Fruit fly (Drosophila melanogaster): Measurements from ENCODE around the gene cindr.

DNA sequence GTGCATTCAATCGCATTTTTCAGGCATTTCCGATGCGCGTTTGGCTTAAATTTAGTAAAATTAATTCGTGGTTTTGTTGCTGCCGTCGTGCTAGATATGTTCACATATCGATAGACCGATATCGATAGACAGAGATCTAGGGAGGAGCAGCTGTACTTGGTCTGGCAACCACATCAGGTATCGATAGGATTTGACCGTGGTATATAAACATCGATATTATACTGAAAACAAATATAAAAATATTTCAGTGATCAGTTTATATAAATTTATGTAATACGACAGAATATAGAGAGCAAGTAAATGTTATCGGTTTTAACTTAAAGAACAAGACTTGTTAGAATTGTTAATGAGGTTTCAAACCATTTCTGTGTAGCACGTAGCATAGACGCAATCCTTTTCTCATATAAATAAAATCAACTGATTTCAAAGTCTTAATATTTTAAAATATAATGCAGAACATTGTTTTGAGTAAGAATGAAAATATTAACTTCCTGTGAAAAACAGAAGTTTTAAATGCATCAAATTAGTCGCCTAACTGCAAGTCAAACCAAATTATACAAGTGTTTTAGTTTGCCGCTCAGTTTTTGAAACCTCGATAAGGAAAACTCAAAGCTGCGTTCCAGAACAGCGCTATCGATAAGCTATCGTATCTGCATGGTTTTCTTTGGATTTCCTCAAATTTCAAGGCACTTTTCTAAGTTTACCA lies 1.8 kb upstream of the cindr start, which contains the start of the genes wts and dj-1beta:
- TF ChIP-seq pad (GFP tag; optimal IDR thresholded peaks at IDR 0.05): no peak
- peak; percentile 16 for TF ChIP-seq CG1620 (GFP tag; optimal IDR thresholded peaks at IDR 0.05)
- no peak for TF ChIP-seq Mnt (GFP tag; optimal IDR thresholded peaks at IDR 0.05)
- peak; percentile 6 for TF ChIP-seq CG7101 (tag; optimal IDR thresholded peaks at IDR 0.05)
- TF ChIP-seq CG14711 (tag; optimal IDR thresholded peaks at IDR 0.05): no peak
- TF ChIP-seq toe (GFP tag; optimal IDR thresholded peaks at IDR 0.05): peak; percentile 11
- no peak for TF ChIP-seq CG7045 (GFP tag; optimal IDR thresholded peaks at IDR 0.05)
- TF ChIP-seq tj (GFP tag; optimal IDR thresholded peaks at IDR 0.05): no peak
- no peak for TF ChIP-seq Crg-1 (GFP tag; optimal IDR thresholded peaks at IDR 0.05)
- no peak for TF ChIP-seq bab1 (GFP tag; optimal IDR thresholded peaks at IDR 0.05)
- no peak for TF ChIP-seq ovo (GFP tag; optimal IDR thresholded peaks at IDR 0.05)
- TF ChIP-seq Hr96 (GFP tag; optimal IDR thresholded peaks at IDR 0.05): peak; percentile 14
- TF ChIP-seq CG5204 (GFP tag; optimal IDR thresholded peaks at IDR 0.05): no peak
- no peak for TF ChIP-seq CG11617 (GFP tag; optimal IDR thresholded peaks at IDR 0.05)

All from whole organism, adult.